Worm (Caenorhabditis elegans): ENCODE data around the gene mltn-7.

ce11 chrV:343128-343527, 27.0 kb upstream of the mltn-7 start, which contains the start of gene wago-10:
- TF ChIP-seq unc-86 (tag; optimal IDR thresholded peaks at IDR 0.05) (no peak), C04F5.9 (tag; optimal IDR thresholded peaks at IDR 0.05) (no peak), dpl-1 (GFP tag; optimal IDR thresholded peaks at IDR 0.05) (no peak), swsn-7 (tag; optimal IDR thresholded peaks at IDR 0.05) (no peak), nhr-28 (tag; optimal IDR thresholded peaks at IDR 0.05) (no peak), blmp-1 (tag; optimal IDR thresholded peaks at IDR 0.05) (no peak), zag-1 (tag; optimal IDR thresholded peaks at IDR 0.05) (no peak), lin-39 (tag; optimal IDR thresholded peaks at IDR 0.05) (no peak), efl-1 (optimal IDR thresholded peaks at IDR 0.05) (no peak), efl-1 (GFP tag; optimal IDR thresholded peaks at IDR 0.05 in 1 of 2) (no peak), alr-1 (tag; optimal IDR thresholded peaks at IDR 0.05; ENCODE audit: borderline replicate concordance) (no peak), nhr-76 (tag; optimal IDR thresholded peaks at IDR 0.05) (no peak), tbx-2 (tag; optimal IDR thresholded peaks at IDR 0.05) (no peak), snpc-4 (tag; optimal IDR thresholded peaks at IDR 0.05) (no peak), unc-62 (GFP tag; optimal IDR thresholded peaks at IDR 0.05) (no peak)

Data from whole organism, L1 larva.